Fruit fly (Drosophila melanogaster): ENCODE results near the gene CG46280.

The CG46280 gene

DNA sequence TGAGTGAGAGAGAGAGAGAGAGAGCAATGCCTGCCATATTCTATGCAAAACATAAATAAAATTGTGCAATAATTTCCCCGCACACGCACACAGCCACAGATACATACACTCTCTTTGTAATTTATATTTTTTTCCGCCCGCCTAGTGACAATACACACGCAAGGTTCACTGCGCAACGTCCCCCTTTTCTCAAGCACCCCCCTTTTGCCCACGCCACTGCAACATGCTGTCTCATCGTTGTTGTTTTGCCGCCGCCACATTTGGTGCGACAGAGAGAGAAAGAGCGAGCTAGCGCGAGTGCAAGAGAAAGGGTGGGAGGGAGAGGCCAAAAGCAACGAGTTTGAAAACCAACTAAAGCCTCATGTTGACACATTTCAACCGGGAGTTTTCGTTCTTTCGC is 18.1 kb downstream of the CG46280 start (continued):
- TF ChIP-seq cad (GFP tag; optimal IDR thresholded peaks at IDR 0.05) (no peak), her (GFP tag; optimal IDR thresholded peaks at IDR 0.05) (peak; percentile 20), MESR4 (GFP tag; optimal IDR thresholded peaks at IDR 0.05) (peak; percentile 32), CG9437 (GFP tag; optimal IDR thresholded peaks at IDR 0.05) (peak; percentile 5), hkb (optimal IDR thresholded peaks at IDR 0.05) (no peak), hkb (GFP tag; IDR thresholded peaks at IDR 0.05) (peak; percentile 60), psq (GFP tag; optimal IDR thresholded peaks at IDR 0.05) (no peak), CG12299 (tag; optimal IDR thresholded peaks at IDR 0.05) (peak; percentile 57), so (GFP tag; IDR thresholded peaks at IDR 0.05) (0 out of 3 replicates have a peak, but pooled peaks have one; percentile 47), sqz (GFP tag; optimal IDR thresholded peaks at IDR 0.05) (peak; percentile 68), CG16815 (GFP tag; optimal IDR thresholded peaks at IDR 0.05) (peak; percentile 29), CG4707 (GFP tag; optimal IDR thresholded peaks at IDR 0.05) (peak; percentile 43), Ets97D (GFP tag; optimal IDR thresholded peaks at IDR 0.05) (peak; percentile 29), Pdp1 (GFP tag; optimal IDR thresholded peaks at IDR 0.05) (peak; percentile 51 to 79), CG32767 (GFP tag; IDR thresholded peaks at IDR 0.05) (0 out of 2 replicates have a peak, but pooled peaks have one; percentile 45), ap (GFP tag; IDR thresholded peaks at IDR 0.05) (peak; percentile 62), nau (GFP tag; optimal IDR thresholded peaks at IDR 0.05) (no peak), gfzf (GFP tag; optimal IDR thresholded peaks at IDR 0.05) (no peak), Hr51 (GFP tag; optimal IDR thresholded peaks at IDR 0.05) (peak; percentile 52 to 69), CG12236 (GFP tag; optimal IDR thresholded peaks at IDR 0.05) (no peak), Gug (GFP tag; IDR thresholded peaks at IDR 0.05) (peak; percentile 65; the same call in 3 of the 4 replicates), bigmax (GFP tag; optimal IDR thresholded peaks at IDR 0.05) (peak; percentile 13), p53 (GFP tag; optimal IDR thresholded peaks at IDR 0.05) (peak; percentile 56), CG6854 (GFP tag; optimal IDR thresholded peaks at IDR 0.05) (no peak), luna (GFP tag; optimal IDR thresholded peaks at IDR 0.05) (no peak), lmd (GFP tag; IDR thresholded peaks at IDR 0.05) (peak; percentile 67), wdn (GFP tag; IDR thresholded peaks at IDR 0.05) (peak; percentile 55; the same call in 1 of the 2 replicates), CG1647 (GFP tag; optimal IDR thresholded peaks at IDR 0.05) (peak; percentile 66), D (optimal IDR thresholded peaks at IDR 0.05) (no peak), D (GFP tag; optimal IDR thresholded peaks at IDR 0.05) (peak; percentile 40), CG3995 (GFP tag; optimal IDR thresholded peaks at IDR 0.05) (no peak), mld (GFP tag; IDR thresholded peaks at IDR 0.05; ENCODE audit: partially characterized antibody) (no peak), CG7786 (GFP tag; optimal IDR thresholded peaks at IDR 0.05) (peak; percentile 65), Fer3 (tag; optimal IDR thresholded peaks at IDR 0.05) (peak; percentile 25), CG15514 (GFP tag; optimal IDR thresholded peaks at IDR 0.05) (peak; percentile 37), bab2 (GFP tag; optimal IDR thresholded peaks at IDR 0.05) (peak; percentile 68), emc (GFP tag; optimal IDR thresholded peaks at IDR 0.05) (no peak), oc (tag; optimal IDR thresholded peaks at IDR 0.05) (peak; percentile 58), CG4424 (GFP tag; optimal IDR thresholded peaks at IDR 0.05) (peak; percentile 18), CG2889 (GFP tag; IDR thresholded peaks at IDR 0.05) (peak; percentile 51; the same call in 1 of the 3 replicates), Camta (GFP tag; optimal IDR thresholded peaks at IDR 0.05) (peak; percentile 58), CG13775 (GFP tag; optimal IDR thresholded peaks at IDR 0.05) (peak; percentile 41), wek (GFP tag; optimal IDR thresholded peaks at IDR 0.05) (peak; percentile 27), ssp (GFP tag; IDR thresholded peaks at IDR 0.05) (peak; percentile 27; the same call in 1 of the 2 replicates), ro (GFP tag; IDR thresholded peaks at IDR 0.05) (no peak), TFAM (GFP tag; optimal IDR thresholded peaks at IDR 0.05) (no peak), Fer2 (tag; optimal IDR thresholded peaks at IDR 0.05) (no peak), chm (GFP tag; IDR thresholded peaks at IDR 0.05) (peak; percentile 78), CG3726 (GFP tag; IDR thresholded peaks at IDR 0.05) (no peak), CG10274 (GFP tag; optimal IDR thresholded peaks at IDR 0.05) (no peak), caup (GFP tag; optimal IDR thresholded peaks at IDR 0.05; ENCODE audit: severe bottlenecking) (peak; percentile 53)

All from whole organism, embryonic.